Worm (Caenorhabditis elegans) whole organism, mixed stage, embryonic: ENCODE measurements around the gene F57H12.6.
A peak's percentile ranks its signal among the peaks of the same experiment; 100 is the strongest.

Experiments used
- blmp-1 ChIP-seq: fragments of 150-350 bp; optimal IDR thresholded peaks from 2 replicates; lab custom pipeline; 2014; ENCODE audit warnings: missing biosample characterization, missing genetic modification characterization
- ceh-39 ChIP-seq: fragments of 150-350 bp; optimal IDR thresholded peaks from 2 replicates; lab custom pipeline; 2014; ENCODE audit warnings: missing biosample characterization, missing genetic modification characterization
- ceh-43 ChIP-seq: fragments of 200-800 bp; sonication (Bioruptor generic); optimal IDR thresholded peaks from 2 replicates; lab custom pipeline; 2018; ENCODE audit warnings: mild to moderate bottlenecking, missing genetic modification characterization, moderate library complexity, missing compliant biosample characterization
- ceh-83 ChIP-seq: fragments of 200-800 bp; sonication (Bioruptor generic); optimal IDR thresholded peaks from 2 replicates; lab custom pipeline; 2018; ENCODE audit warnings: mild to moderate bottlenecking, missing genetic modification characterization, missing compliant biosample characterization
- ces-1 ChIP-seq: fragments of 150-350 bp; optimal IDR thresholded peaks from 2 replicates; lab custom pipeline; 2014; ENCODE audit warnings: missing biosample characterization, missing genetic modification reagents, missing genetic modification characterization
- cnd-1 ChIP-seq: fragments of 200-800 bp; sonication (Bioruptor generic); optimal IDR thresholded peaks from 2 replicates; lab custom pipeline; 2018; ENCODE audit warnings: mild to moderate bottlenecking, missing genetic modification characterization, missing compliant biosample characterization
- elt-1 ChIP-seq: sonication (generic microtip); optimal IDR thresholded peaks from 2 replicates; lab custom pipeline; 2017; ENCODE audit warnings: missing genetic modification characterization, mild to moderate bottlenecking, missing compliant biosample characterization, antibody characterized with exemption, moderate library complexity, borderline replicate concordance; ENCODE audit not compliant: insufficient read depth
- elt-3 ChIP-seq: fragments of 150-350 bp; optimal IDR thresholded peaks from 2 replicates; lab custom pipeline; 2014; ENCODE audit warnings: missing biosample characterization, missing genetic modification characterization
- flh-1 ChIP-seq: fragments of 200-800 bp; sonication (Bioruptor generic); optimal IDR thresholded peaks from 2 replicates; lab custom pipeline; 2018; ENCODE audit warnings: mild to moderate bottlenecking, missing genetic modification characterization, moderate library complexity, missing compliant biosample characterization
- ham-2 ChIP-seq: fragments of 200-800 bp; sonication (Bioruptor generic); optimal IDR thresholded peaks from 2 replicates; lab custom pipeline; 2018; ENCODE audit warnings: mild to moderate bottlenecking, missing genetic modification characterization, missing compliant biosample characterization
- hlh-1 ChIP-seq: fragments of 150-350 bp; optimal IDR thresholded peaks from 2 replicates; lab custom pipeline; 2014; ENCODE audit warnings: missing biosample characterization, missing genetic modification reagents, missing genetic modification characterization
- lin-13 ChIP-seq: fragments of 150-350 bp; optimal IDR thresholded peaks from 2 replicates; lab custom pipeline; 2014; ENCODE audit warnings: missing biosample characterization, missing genetic modification characterization
- lin-32 ChIP-seq: fragments of 200-800 bp; sonication (Bioruptor generic); optimal IDR thresholded peaks from 2 replicates; lab custom pipeline; 2018; ENCODE audit warnings: mild to moderate bottlenecking, missing genetic modification characterization, missing compliant biosample characterization
- lsy-2 ChIP-seq: fragments of 150-350 bp; optimal IDR thresholded peaks from 2 replicates; lab custom pipeline; 2014; ENCODE audit warnings: missing biosample characterization, missing genetic modification characterization
- mep-1 ChIP-seq: fragments of 150-350 bp; optimal IDR thresholded peaks from 2 replicates; lab custom pipeline; 2017; ENCODE audit warnings: missing biosample characterization, missing genetic modification reagents, missing genetic modification characterization, inconsistent platforms
- mls-2 ChIP-seq: sonication (generic microtip); optimal IDR thresholded peaks from 2 replicates; lab custom pipeline; 2016; ENCODE audit warnings: mild to moderate bottlenecking, missing genetic modification characterization, moderate library complexity, missing compliant biosample characterization
- nhr-12 ChIP-seq: fragments of 150-350 bp; optimal IDR thresholded peaks from 2 replicates; lab custom pipeline; 2014; ENCODE audit warnings: missing biosample characterization, missing genetic modification characterization
- nhr-237 ChIP-seq: fragments of 150-350 bp; optimal IDR thresholded peaks from 2 replicates; lab custom pipeline; 2014; ENCODE audit warnings: missing biosample characterization, missing genetic modification characterization
- nhr-76 ChIP-seq: sonication (generic microtip); optimal IDR thresholded peaks from 2 replicates; lab custom pipeline; 2017; ENCODE audit warnings: missing biosample characterization, missing genetic modification characterization
- snpc-4 ChIP-seq: fragments of 150-350 bp; optimal IDR thresholded peaks from 2 replicates; lab custom pipeline; 2014; ENCODE audit warnings: missing biosample characterization, missing genetic modification characterization
- sptf-1 ChIP-seq: sonication (generic microtip); optimal IDR thresholded peaks from 2 replicates; lab custom pipeline; 2017; ENCODE audit warnings: mild to moderate bottlenecking, missing genetic modification characterization, moderate library complexity, missing compliant biosample characterization
- tbx-8 ChIP-seq: fragments of 200-800 bp; sonication (Bioruptor generic); optimal IDR thresholded peaks from 2 replicates; lab custom pipeline; 2018; ENCODE audit warnings: mild to moderate bottlenecking, missing genetic modification characterization, moderate library complexity, missing compliant biosample characterization
- unc-120 ChIP-seq: sonication (generic microtip); optimal IDR thresholded peaks from 2 replicates; lab custom pipeline; 2017; ENCODE audit warnings: missing genetic modification characterization, missing compliant biosample characterization; ENCODE audit not compliant: poor library complexity, severe bottlenecking
- unc-39 ChIP-seq: fragments of 150-350 bp; optimal IDR thresholded peaks from 2 replicates; lab custom pipeline; 2014; ENCODE audit warnings: missing biosample characterization, missing genetic modification characterization
- unc-62 ChIP-seq: fragments of 150-350 bp; optimal IDR thresholded peaks from 2 replicates; lab custom pipeline; 2014; ENCODE audit warnings: missing biosample characterization, missing genetic modification reagents, missing genetic modification characterization
- zip-8 ChIP-seq: fragments of 150-350 bp; optimal IDR thresholded peaks from 2 replicates; lab custom pipeline; 2014; ENCODE audit warnings: missing biosample characterization, missing genetic modification characterization
- ztf-11 ChIP-seq: fragments of 150-350 bp; optimal IDR thresholded peaks from 2 replicates; lab custom pipeline; 2014; ENCODE audit warnings: missing biosample characterization, missing genetic modification characterization

The F57H12.6 gene

DNA sequence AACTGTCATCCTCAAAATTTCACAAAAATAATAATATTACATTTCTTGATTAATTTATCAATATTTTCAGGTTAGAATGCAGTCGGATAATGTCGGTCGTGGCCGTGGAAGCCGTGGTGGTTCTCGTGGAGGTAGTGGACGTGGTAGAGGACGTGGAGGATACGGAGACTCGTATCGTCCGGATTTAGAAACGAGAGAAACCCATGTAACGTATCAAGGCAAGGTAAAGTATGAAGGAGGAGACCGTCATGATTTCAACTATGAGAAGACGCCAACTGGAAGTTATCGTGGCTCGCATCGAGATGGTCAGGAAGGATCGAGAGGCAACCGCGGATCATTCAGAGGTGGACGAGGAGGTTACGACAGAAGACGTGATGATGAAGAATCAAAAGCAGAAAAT lies 18.6 kb downstream of the F57H12.6 start, which contains the start of gene frpr-10:
frpr-10 (plus strand) TSS at position 301 of the 400 bp plus-strand sequence.
- TF ChIP-seq ceh-83 (GFP tag; lab: Kevin White, UChicago): no peak
- no peak for TF ChIP-seq lsy-2 (tag; lab: Kevin White, UChicago)
- no peak for TF ChIP-seq lin-32 (GFP tag; lab: Kevin White, UChicago)
- no peak for TF ChIP-seq flh-1 (GFP tag; lab: Kevin White, UChicago)
- TF ChIP-seq mls-2 (tag; lab: Kevin White, UChicago): no peak
- TF ChIP-seq ceh-39 (tag; lab: Kevin White, UChicago): no peak
- no peak for TF ChIP-seq blmp-1

DNA sequence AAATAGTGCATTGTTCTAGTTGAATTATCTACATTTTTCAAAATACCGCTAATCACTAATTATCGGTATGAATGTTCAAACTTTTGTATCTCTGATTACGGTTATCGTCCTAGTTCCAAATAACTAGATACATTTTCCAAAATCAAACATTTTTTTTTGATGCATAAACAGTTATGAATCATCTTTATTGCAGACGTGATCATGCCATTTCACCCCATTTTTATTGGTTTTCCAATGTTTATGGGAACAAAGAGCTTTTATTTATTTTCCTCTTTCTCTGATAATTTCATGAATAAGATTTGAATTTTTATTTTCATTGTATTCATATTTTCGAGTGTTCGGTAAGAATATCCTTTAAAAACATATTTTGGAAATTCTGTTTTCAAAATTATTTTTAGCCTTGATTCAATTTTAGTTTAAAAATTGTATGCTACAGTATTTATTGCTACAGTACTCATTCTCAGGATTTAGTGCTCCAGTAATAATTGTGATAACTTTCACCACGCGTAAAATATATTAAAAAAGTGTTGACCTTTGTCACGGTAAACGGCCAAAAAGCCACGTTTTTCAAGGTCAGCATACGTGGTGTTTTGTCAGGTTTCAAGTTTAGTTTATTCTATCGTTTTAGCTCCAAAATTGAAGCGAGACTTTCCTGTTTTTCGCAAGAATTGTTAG lies 19.3 kb downstream of the F57H12.6 start, which contains the start of gene csr-1:
csr-1 (plus strand) TSS at position 625 of the 675 bp plus-strand sequence.
- no peak for TF ChIP-seq tbx-8
- TF ChIP-seq ceh-43 (GFP tag; lab: Kevin White, UChicago): no peak
- TF ChIP-seq flh-1 (GFP tag; lab: Kevin White, UChicago): no peak
- TF ChIP-seq lsy-2 (tag; lab: Kevin White, UChicago): no peak
- TF ChIP-seq lin-13 (tag; lab: Kevin White, UChicago): no peak
- no peak for TF ChIP-seq blmp-1
- no peak for TF ChIP-seq zip-8 (tag; lab: Kevin White, UChicago)
- TF ChIP-seq cnd-1 (tag; lab: Kevin White, UChicago): no peak
- TF ChIP-seq nhr-12: no peak
- no peak for TF ChIP-seq unc-62 (GFP tag; lab: Kevin White, UChicago)
- TF ChIP-seq nhr-237 (tag; lab: Kevin White, UChicago): no peak

DNA sequence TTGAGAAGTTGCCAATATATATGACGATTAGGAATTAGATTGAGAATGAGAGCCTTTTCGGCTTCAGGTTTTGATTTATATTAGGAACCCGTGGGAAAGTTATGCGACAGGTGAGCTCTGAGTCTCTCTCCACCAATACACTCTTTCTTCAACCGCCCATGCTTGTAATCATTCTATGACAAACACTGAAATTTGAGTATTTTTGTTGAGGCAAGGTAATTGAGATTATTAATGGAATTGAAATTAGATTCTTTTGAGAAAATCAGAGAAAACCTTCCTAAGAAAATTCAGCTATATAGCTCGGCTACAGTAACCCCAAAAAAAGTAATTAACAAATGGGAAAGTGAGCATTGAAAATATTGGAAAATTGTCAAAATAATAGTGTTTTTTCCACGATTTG lies 20.3 kb downstream of the F57H12.6 start, which contains the start of gene ceh-19:
ceh-19 (minus strand) TSS at position 101 of the 400 bp plus-strand sequence.
- TF ChIP-seq tbx-8 (no peak), sptf-1 (no peak), nhr-76 (tag; lab: Kevin White, UChicago) (no peak), lsy-2 (tag; lab: Kevin White, UChicago) (no peak), mls-2 (tag; lab: Kevin White, UChicago) (no peak), elt-3 (tag; lab: Kevin White, UChicago) (no peak), unc-120 (no peak), cnd-1 (tag; lab: Kevin White, UChicago) (no peak), ceh-39 (tag; lab: Kevin White, UChicago) (no peak), hlh-1 (tag; lab: Kevin White, UChicago) (no peak), blmp-1 (no peak), nhr-12 (no peak), ztf-11 (tag; lab: Kevin White, UChicago) (no peak)

DNA sequence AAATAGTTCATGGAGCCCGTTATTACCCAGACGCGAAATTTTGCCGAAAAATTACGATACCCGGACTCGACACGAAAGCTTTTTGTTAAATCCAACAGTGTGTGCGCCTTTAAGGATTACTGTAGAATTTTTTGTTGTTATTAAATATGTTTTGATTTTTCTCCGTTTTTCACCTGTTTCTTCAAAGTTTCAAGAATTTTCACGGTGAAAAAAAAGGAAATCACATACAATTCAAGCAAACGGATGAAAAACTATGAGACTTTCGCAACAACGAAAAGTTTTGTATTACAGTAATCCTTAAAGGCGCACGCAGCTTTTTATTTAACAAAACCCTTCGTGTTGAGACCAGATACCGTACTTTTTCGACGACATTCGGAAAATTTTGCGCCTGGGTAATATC lies 22.1 kb downstream of the F57H12.6 start:
- TF ChIP-seq mls-2 (tag; lab: Kevin White, UChicago) (no peak), mep-1 (no peak), ceh-43 (GFP tag; lab: Kevin White, UChicago) (no peak), lsy-2 (tag; lab: Kevin White, UChicago) (no peak), unc-120 (no peak), blmp-1 (no peak), zip-8 (tag; lab: Kevin White, UChicago) (no peak), snpc-4 (tag; lab: Kevin White, UChicago) (no peak), nhr-237 (tag; lab: Kevin White, UChicago) (no peak), ham-2 (GFP tag; lab: Kevin White, UChicago) (no peak), unc-39 (tag; lab: Kevin White, UChicago) (no peak), ces-1 (GFP tag; lab: Kevin White, UChicago) (no peak), nhr-76 (tag; lab: Kevin White, UChicago) (no peak), sptf-1 (no peak), flh-1 (GFP tag; lab: Kevin White, UChicago) (no peak), elt-1 (tag; lab: Kevin White, UChicago) (no peak)

DNA sequence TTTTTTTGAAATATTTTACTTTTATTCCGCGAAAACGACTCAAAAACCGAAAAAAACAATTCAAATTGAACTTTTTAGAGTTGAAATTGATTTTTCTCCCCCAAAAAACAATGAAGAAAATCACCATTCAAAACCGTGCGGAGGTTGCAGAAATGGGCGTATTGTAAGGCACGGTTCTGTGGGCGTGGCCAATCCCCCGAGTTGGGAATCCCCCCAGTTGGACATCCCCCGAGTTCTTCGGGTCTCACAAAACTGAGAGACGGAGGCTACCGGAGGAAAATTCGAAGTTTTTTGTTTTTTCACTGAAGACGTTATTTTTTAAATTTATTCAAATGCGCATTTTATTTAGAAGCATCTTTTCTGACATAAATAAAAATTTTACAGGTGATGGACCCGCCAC lies 27.8 kb downstream of the F57H12.6 start, which contains the start of gene mcm-3AP:
mcm-3AP (plus strand) TSS at position 383 of the 400 bp plus-strand sequence.
- TF ChIP-seq lsy-2 (tag; lab: Kevin White, UChicago): peak; percentile 70
